Fruit fly (Drosophila melanogaster): Measurements from ENCODE around the gene CG9521.

The CG9521 gene

DNA sequence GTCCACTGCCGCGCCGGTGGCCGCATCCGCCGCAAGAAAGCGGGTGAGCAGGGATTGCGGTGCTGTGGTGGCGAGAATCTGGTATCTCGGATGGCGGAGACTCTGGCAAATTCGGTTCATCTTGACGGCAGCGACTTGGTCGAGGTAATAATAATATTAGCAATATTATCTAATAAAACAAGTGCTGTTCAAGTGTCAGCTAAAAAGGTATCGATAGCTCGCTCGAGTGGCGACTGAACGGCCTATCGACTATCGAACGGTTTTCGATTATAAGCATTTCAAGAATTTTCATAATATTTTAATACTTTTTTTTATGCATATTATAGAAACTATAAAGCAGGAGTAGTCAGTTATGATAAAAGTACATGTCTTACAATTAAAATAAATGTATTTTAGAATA is 15.1 kb downstream of the CG9521 start, which contains the start of gene Grx5:
Gene Grx5 (minus strand): TSS at position 216 of the 400 bp plus-strand sequence.
- TF ChIP-seq Sin3A (optimal IDR thresholded peaks at IDR 0.05), result no peak

DNA sequence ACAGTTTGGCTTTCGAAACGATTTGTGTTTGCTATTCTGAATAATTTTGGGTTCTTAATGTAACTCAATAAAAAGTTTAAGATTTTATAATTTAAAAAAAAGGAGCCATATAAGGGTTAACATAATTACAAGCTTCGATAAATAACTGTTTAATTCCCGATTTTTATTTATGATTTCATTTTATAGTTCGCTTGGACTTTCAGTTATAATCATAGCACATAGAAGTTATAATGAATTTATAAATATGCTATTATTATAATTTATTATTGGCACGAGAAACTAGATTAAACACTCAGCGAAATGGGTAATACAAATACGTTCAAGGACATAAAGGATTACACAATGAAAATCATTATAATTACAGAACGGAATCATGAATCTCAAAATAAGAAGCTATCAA is 16.6 kb downstream of the CG9521 start, which contains the start of gene CG14410:
Gene CG14410 (plus strand): TSS at position 301 of the 400 bp plus-strand sequence.
- TF ChIP-seq Sin3A (optimal IDR thresholded peaks at IDR 0.05) (no peak), ttk (optimal IDR thresholded peaks at IDR 0.05) (no peak), h (optimal IDR thresholded peaks at IDR 0.05) (no peak), Myc (optimal IDR thresholded peaks at IDR 0.05) (no peak), insv (optimal IDR thresholded peaks at IDR 0.05) (no peak), psq (optimal IDR thresholded peaks at IDR 0.05) (no peak)

DNA sequence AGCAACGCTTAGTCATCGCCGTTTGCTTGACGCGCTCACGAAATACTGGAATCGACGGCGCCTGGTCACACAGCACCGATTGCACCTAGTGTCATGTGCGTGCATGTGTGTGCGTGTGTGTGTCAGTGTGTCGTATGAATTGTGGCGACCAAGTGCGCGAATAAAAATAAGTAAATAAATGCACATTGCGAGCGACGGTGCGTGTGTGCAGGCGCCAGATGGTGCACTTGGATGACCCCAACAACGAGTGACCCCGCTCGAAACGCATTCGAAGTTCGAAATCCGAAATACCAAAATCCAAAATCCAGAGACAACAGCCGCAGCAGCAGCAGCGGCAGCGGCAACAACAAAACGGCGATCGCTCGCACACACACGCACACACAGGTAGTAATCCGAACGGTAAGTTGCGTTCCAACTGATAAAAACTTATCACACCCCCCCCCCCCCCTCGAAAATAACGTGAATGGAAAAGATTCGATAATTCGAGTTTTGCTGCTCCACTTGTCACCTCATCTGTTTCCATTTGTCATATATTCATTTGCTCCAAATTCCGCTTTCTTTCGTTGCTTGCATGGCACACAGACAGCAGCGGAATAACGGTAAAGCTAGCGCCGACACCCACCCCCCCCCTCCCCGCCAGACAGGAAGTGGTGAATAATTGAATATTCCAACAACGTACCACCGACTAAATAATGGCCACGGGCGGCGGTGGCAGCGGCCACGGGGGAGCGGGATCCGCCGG is 20.3 kb downstream of the CG9521 start, which contains the start of gene CG14411:
Gene CG14411 (plus strand): TSS at position 86 of the 742 bp plus-strand sequence.
- TF ChIP-seq ttk (optimal IDR thresholded peaks at IDR 0.05) (no peak), insv (optimal IDR thresholded peaks at IDR 0.05) (no peak), Myc (optimal IDR thresholded peaks at IDR 0.05) (no peak)

DNA sequence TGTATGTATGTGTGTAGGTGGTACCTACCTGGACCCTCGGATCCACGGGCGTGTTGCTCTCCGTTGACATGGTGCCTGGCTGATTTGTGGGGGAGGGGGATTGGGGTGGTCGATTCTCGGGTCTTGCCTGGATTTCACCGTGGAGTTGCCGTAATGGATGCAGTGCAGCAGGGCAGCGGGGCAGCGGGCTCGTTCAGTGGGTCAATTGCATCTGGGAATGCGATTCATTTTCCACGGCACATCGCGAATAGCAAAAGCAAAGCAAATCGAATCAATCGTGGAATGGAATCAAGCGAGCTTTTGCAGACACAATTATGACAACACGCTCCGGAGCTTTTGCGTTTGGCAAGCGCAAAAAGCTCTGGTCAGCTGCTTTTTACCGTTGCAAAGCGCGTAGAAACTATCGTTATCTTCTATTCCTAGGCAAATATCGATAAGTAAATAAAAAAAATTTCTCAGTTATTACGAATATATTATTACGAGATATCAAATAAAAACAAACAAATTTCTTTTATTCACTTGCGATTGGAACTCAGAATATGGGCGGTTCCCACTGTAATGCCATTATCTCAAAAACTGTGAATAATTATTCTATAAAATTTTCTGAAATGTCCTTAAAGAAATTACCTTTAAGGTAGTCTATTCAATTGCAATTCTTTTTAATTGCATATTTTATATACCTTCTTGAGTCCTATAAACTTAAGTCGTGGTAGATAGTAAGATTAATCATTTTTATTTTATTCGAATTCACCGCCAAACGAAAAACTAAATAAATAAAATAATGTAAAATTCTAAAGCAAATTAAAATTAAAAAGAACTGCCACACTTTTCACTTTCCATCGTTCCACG is 21.1 kb downstream of the CG9521 start, which contains the start of gene CG14408:
Gene CG14408 (minus strand): TSS at position 321 of the 849 bp plus-strand sequence.
- TF ChIP-seq ttk (optimal IDR thresholded peaks at IDR 0.05) (no peak), h (optimal IDR thresholded peaks at IDR 0.05) (no peak), Sin3A (optimal IDR thresholded peaks at IDR 0.05) (no peak), Myc (optimal IDR thresholded peaks at IDR 0.05) (no peak), insv (optimal IDR thresholded peaks at IDR 0.05) (no peak), psq (optimal IDR thresholded peaks at IDR 0.05) (no peak)

DNA sequence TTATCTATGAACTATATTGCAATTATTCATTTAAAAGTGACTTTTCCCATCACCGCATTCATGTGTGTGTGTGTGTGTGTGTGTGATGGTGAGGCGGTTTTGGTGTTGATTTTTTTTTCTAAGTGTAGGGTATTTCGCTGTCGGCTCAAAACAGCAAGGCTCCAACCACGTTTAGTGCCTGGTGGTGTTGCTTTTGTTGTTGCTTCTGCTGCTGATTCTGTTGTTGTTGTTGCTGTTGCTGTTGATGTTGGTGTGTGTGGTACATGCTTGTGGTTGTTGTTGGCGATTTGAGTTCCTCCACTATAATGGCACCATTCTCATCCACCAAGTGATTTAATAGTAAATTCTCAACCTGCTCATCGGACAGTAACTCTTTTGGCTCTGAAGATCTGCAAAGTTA is 25.4 kb downstream of the CG9521 start:
- TF ChIP-seq h (optimal IDR thresholded peaks at IDR 0.05) (no peak), Myc (optimal IDR thresholded peaks at IDR 0.05) (no peak), insv (optimal IDR thresholded peaks at IDR 0.05) (no peak), psq (optimal IDR thresholded peaks at IDR 0.05) (no peak), Sin3A (optimal IDR thresholded peaks at IDR 0.05) (no peak), ttk (optimal IDR thresholded peaks at IDR 0.05) (no peak)

DNA sequence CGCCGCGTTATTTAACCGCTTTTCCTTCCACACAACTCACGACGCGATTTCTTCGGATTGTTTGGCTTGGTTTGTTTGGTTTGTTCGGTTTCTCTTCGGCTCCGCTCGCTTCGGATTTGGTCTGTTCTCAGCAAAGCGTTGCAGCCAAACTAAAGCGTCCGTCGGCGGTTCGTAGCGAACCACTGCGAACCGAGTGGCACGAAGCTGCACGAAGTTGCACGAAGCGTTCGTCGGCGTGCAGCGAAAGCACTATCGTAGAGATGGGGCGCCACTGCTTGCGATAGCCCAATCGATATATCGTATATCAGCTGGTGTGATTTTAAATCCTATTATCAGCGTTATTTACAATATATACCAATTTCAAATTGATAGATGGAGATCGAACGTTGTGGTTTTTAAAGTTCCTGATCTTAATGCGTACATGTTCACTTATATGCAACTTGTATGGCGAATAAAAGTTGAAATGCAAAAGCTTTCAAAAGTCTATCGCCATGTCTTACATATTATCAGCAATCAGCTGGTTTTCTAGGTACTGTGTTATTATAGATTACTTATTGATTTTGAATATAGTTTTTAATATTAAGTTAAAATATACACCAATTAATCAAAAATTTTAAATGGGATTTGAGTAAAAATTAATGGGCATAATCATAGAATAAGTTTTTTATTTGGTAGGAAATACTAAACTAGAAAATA is 27.0 kb downstream of the CG9521 start, which contains the start of gene rut:
Gene rut (minus strand): TSS at position 152 of the 696 bp plus-strand sequence.
- no peak for TF ChIP-seq ttk (optimal IDR thresholded peaks at IDR 0.05)
- no peak for TF ChIP-seq psq (optimal IDR thresholded peaks at IDR 0.05)
- no peak for TF ChIP-seq h (optimal IDR thresholded peaks at IDR 0.05)
- no peak for TF ChIP-seq insv (optimal IDR thresholded peaks at IDR 0.05)
- TF ChIP-seq Myc (optimal IDR thresholded peaks at IDR 0.05), result no peak

DNA sequence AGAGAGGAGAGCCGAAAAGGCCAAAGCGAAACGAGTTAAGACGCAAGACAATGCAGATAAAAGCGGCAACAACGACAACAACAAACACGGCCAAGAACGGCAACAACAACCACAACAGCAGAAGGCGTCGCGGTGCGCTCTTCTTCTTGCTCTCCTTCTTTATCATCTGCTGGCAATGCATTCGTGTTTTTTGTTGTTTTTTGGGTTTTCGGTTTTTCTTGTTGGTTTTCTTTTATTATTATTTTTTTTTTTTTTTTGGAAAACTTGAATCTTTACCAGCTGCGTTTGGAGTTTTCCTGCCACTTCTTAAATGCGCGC is 27.6 kb downstream of the CG9521 start:
- TF ChIP-seq h (optimal IDR thresholded peaks at IDR 0.05) (no peak), Myc (optimal IDR thresholded peaks at IDR 0.05) (no peak), psq (optimal IDR thresholded peaks at IDR 0.05) (no peak), Sin3A (optimal IDR thresholded peaks at IDR 0.05) (no peak), insv (optimal IDR thresholded peaks at IDR 0.05) (no peak), ttk (optimal IDR thresholded peaks at IDR 0.05) (no peak)

DNA sequence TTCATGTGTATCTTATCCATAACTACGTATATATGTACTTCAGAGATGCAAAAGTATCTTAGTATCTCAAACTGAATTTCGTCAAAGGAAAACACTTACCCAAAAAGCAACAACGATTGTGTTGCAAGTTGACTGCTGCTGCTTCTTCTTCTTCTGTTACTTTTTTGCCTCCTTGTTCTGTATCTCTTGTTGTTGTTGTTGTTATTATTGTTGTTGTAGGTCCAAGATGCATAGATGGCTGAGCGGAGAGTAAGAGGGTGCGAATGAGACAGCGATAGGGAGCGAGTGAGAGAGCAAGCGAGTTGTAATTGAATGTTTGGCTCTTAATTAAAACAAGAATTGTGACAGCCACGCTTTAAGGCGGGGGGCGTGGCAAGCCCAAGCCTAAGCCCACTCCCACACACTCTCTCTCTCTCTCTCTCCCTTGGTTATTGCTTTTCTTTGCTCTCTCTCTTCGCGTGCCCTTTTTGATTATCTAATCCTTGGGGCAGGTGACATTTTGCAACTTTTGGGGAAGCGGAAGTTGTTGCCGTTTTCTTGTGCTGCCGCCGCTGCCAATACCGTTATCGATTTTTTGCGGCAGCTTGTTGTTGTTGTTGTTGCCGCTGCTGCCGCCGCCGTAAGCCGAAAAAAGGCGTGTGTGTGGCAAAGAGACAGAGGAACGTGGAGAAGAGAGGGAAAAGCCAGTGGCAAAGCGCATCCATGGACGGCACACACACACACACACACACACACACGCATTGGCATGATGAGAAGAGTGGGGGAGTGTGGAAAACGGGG is 28.2 kb downstream of the CG9521 start:
- TF ChIP-seq ttk (optimal IDR thresholded peaks at IDR 0.05) (no peak), h (optimal IDR thresholded peaks at IDR 0.05) (no peak), psq (optimal IDR thresholded peaks at IDR 0.05) (no peak), Sin3A (optimal IDR thresholded peaks at IDR 0.05) (no peak), Myc (optimal IDR thresholded peaks at IDR 0.05) (no peak), insv (optimal IDR thresholded peaks at IDR 0.05) (no peak)

DNA sequence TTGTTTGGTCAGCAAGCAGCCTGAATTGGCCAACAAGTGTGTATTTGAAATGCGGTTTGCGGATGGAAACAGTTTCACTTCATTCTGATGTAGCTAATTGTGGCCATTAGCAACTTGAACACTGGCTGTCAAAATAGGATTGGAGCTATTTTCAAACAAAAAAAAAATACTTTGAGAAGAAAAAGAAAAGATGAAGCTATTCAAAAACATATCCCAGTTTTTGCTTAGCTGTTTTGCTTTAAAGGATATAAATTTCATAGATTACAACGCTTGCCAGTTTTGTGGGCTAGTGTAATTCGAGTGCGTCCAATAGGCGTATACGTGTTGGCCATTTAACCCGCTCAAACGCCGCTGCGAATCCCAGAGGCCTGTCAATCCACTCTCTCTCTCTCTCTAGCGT is 40.8 kb downstream of the CG9521 start:
- TF ChIP-seq insv (optimal IDR thresholded peaks at IDR 0.05) (no peak), ttk (optimal IDR thresholded peaks at IDR 0.05) (no peak), h (optimal IDR thresholded peaks at IDR 0.05) (no peak), Sin3A (optimal IDR thresholded peaks at IDR 0.05) (no peak), psq (optimal IDR thresholded peaks at IDR 0.05) (no peak), Myc (optimal IDR thresholded peaks at IDR 0.05) (no peak)

DNA sequence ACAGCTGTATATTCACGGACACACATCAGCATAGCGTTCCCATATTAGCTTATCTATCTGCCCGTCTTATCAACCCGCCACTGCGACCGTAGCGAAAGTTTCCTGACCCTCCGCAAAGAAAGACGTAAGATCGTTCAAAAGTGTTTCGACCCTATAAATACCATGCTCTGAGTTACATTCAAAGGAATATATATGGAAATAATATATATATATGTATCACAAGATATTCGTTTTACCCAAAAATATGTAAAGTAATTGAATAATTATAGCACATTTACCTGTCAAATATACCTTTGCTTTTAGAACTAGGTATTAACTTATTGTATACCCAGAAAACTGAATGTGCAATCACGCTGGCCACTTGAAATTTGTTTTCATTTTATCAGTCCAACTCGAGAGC is 42.6 kb downstream of the CG9521 start:
- TF ChIP-seq h (optimal IDR thresholded peaks at IDR 0.05) (no peak), psq (optimal IDR thresholded peaks at IDR 0.05) (no peak), Myc (optimal IDR thresholded peaks at IDR 0.05) (no peak), Sin3A (optimal IDR thresholded peaks at IDR 0.05) (no peak), ttk (optimal IDR thresholded peaks at IDR 0.05) (no peak), insv (optimal IDR thresholded peaks at IDR 0.05) (no peak)

DNA sequence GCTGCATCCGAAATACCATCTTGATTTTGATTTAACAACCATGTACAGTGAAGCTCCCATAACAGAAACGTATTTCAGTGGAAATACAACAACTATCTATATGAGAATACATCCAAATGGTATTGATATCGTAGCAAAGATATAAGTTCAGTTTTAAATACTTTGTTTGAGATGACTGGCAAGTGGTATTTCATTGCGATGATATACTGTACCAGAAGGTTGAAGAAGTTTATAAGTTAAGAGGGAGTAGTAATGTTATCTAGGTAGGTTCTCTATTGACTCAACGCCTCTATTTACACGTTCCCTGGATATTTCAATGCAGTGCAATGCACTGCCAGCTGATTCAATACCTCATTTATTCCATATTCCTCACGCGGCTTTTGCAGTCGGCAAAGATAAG is 47.4 kb downstream of the CG9521 start:
- TF ChIP-seq h (optimal IDR thresholded peaks at IDR 0.05) (no peak), Myc (optimal IDR thresholded peaks at IDR 0.05) (no peak), ttk (optimal IDR thresholded peaks at IDR 0.05) (no peak), insv (optimal IDR thresholded peaks at IDR 0.05) (no peak), Sin3A (optimal IDR thresholded peaks at IDR 0.05) (no peak), psq (optimal IDR thresholded peaks at IDR 0.05) (no peak)

Measured in Kc167 (cell line).